Worm (Caenorhabditis elegans) whole organism, mixed stage, embryonic: ENCODE data around the gene sms-2.

Experiments
- ces-1 ChIP-seq: fragments of 150-350 bp; optimal IDR thresholded peaks from 2 replicates; lab custom pipeline; 2014; ENCODE audit warnings: missing biosample characterization, missing genetic modification reagents, missing genetic modification characterization
- elt-3 ChIP-seq: fragments of 150-350 bp; optimal IDR thresholded peaks from 2 replicates; lab custom pipeline; 2014; ENCODE audit warnings: missing biosample characterization, missing genetic modification characterization
- lin-13 ChIP-seq: fragments of 150-350 bp; optimal IDR thresholded peaks from 2 replicates; lab custom pipeline; 2014; ENCODE audit warnings: missing biosample characterization, missing genetic modification characterization
- lin-32 ChIP-seq: fragments of 200-800 bp; sonication (Bioruptor generic); optimal IDR thresholded peaks from 2 replicates; lab custom pipeline; 2018; ENCODE audit warnings: mild to moderate bottlenecking, missing genetic modification characterization, missing compliant biosample characterization
- mep-1 ChIP-seq: fragments of 150-350 bp; optimal IDR thresholded peaks from 2 replicates; lab custom pipeline; 2017; ENCODE audit warnings: missing biosample characterization, missing genetic modification reagents, missing genetic modification characterization, inconsistent platforms
- nhr-237 ChIP-seq: fragments of 150-350 bp; optimal IDR thresholded peaks from 2 replicates; lab custom pipeline; 2014; ENCODE audit warnings: missing biosample characterization, missing genetic modification characterization
- snpc-4 ChIP-seq: fragments of 150-350 bp; optimal IDR thresholded peaks from 2 replicates; lab custom pipeline; 2014; ENCODE audit warnings: missing biosample characterization, missing genetic modification characterization
- unc-120 ChIP-seq: sonication (generic microtip); optimal IDR thresholded peaks from 2 replicates; lab custom pipeline; 2017; ENCODE audit warnings: missing genetic modification characterization, missing compliant biosample characterization; ENCODE audit not compliant: poor library complexity, severe bottlenecking
- unc-62 ChIP-seq: fragments of 150-350 bp; optimal IDR thresholded peaks from 2 replicates; lab custom pipeline; 2014; ENCODE audit warnings: missing biosample characterization, missing genetic modification reagents, missing genetic modification characterization
- zip-8 ChIP-seq: fragments of 150-350 bp; optimal IDR thresholded peaks from 2 replicates; lab custom pipeline; 2014; ENCODE audit warnings: missing biosample characterization, missing genetic modification characterization
- ztf-11 ChIP-seq: fragments of 150-350 bp; optimal IDR thresholded peaks from 2 replicates; lab custom pipeline; 2014; ENCODE audit warnings: missing biosample characterization, missing genetic modification characterization

DNA sequence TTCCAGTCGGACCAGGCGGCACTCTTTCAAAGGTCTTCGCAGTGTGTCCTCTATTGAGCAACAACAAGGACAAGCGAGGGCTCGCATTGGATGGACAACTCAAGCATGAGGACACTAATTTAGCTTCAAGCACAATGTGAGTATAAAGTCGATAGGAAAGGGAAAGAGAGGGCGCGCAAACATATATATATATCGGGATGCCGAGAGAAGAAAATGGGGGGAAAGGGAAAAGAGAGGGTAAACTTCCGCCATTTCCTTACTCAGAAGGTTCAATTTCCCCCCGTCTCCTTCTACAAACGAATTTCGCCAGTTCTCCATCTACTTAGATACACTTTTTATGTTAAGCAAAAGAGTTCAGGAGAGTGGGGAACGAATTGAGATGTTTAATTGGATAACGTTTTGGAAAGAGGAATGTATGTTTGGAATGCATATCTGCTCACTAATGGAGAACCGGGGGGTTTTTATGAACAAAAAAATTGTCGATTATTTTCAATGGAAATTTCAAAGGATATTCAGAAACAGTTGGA, 3.9 kb upstream of the sms-2 start:
- TF ChIP-seq snpc-4 (no peak), ces-1 (GFP tag; lab: Kevin White, UChicago) (peak; percentile 52), unc-62 (GFP tag; lab: Kevin White, UChicago) (no peak), mep-1 (tag; lab: Kevin White, UChicago) (no peak), unc-120 (no peak), lin-13 (no peak), zip-8 (tag; lab: Kevin White, UChicago) (no peak), ztf-11 (tag; lab: Kevin White, UChicago) (no peak), nhr-237 (tag; lab: Kevin White, UChicago) (no peak), lin-32 (GFP tag; lab: Kevin White, UChicago) (no peak), elt-3 (tag; lab: Kevin White, UChicago) (no peak)
